Fruit fly (Drosophila melanogaster) whole organism, larva: Measurements from ENCODE around the gene fal.
A peak's percentile ranks its signal among the peaks of the same experiment; 100 is the strongest.

Experiments
- noc ChIP-seq: fragments of 200-800 bp; sonication (Bioruptor generic); optimal IDR thresholded peaks from 3 replicates; lab custom pipeline; 2019; ENCODE audit warnings: missing biosample characterization, mild to moderate bottlenecking, missing genetic modification characterization, moderate library complexity

fal gene

DNA sequence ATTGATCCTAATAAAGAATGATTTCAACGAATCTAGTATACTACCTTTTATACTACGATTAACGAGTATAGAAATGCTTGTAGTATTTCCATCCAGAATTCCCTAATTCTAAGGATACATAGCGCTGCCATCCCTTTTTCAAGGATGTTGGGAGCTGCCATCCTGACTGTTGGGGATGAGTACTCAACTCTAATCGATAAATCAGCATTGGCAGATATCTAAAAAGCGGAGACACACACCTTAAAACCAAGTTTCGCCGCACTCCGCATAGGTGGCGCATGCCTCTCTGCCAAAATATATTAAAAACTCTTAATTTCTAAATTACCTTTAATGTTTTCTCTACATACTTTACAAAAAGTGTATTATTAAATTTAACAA, at the start of gene fal:
TSS of gene fal (plus strand) at position 330 of the 378 bp plus-strand sequence.
- TF ChIP-seq noc (tag; lab: Kevin White, UChicago), result no peak

dm6 chr3L:19251643-19252042, 42.7 kb upstream of the fal start:
- no peak for TF ChIP-seq noc (tag; lab: Kevin White, UChicago)

DNA sequence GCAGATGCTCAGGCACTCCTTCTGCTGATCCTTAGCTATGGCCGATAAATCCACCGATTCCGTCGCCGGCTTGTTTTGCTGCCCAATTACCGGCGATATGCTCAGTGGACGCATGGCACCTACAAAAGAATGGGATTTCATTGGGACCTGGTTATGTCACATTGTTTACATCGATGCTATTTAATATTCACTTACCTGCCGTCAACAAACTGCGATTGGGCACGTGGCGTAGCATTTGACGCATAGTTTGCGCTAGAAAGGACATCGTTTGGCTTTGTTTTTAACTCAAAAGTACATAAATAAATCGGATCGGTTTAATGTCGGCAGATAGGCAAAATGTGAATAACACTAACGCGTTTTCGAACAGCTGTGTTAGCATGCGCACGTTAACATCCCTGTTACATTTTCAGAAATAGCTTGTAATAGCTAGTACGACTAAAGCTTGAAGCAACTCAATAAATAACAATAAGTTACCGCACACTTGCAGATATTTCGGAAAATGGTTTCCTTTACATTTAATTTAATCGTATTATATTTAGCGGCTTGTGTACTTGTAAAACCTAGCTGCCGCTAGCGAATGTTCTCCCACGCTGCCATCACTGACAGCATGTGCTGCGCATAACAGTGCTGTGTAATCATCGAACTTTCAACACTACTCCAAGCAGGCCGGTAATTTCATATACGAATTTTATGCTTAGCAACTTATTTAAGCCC, 39.5 kb upstream of the fal start, which contains the start of the genes mRpL21 and rept:
TSS of gene mRpL21 (minus strand) at position 347 of the 714 bp plus-strand sequence.
TSS of gene rept (plus strand) at position 626 of the 714 bp plus-strand sequence.
- TF ChIP-seq noc (tag; lab: Kevin White, UChicago), result peak; percentile 66

DNA sequence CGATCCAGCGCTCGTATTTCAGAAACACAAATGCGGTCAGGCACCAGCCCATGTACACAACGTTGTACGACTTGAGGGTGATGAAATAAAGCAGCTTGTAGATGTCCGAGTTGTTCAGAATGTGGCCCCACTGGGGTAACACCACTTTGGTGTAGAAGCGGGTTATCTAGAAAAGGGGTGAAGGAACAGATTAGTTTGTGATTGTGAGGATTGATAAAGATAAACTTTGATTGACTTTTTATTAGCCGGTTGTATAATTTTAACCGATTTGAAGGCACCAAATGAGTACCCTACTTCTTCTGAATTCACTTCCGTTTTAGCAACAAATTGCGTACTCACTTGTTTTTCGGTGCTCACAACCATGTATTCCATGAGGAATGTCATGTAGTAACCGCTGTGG, 36.2 kb upstream of the fal start:
- TF ChIP-seq noc (tag; lab: Kevin White, UChicago), result no peak

dm6 chr3L:19260278-19260803, 34.0 kb upstream of the fal start, which contains the start of gene nes:
TSS of gene nes (minus strand) at chr3L:19260679.
- peak; percentile 59 for TF ChIP-seq noc (tag; lab: Kevin White, UChicago)

DNA sequence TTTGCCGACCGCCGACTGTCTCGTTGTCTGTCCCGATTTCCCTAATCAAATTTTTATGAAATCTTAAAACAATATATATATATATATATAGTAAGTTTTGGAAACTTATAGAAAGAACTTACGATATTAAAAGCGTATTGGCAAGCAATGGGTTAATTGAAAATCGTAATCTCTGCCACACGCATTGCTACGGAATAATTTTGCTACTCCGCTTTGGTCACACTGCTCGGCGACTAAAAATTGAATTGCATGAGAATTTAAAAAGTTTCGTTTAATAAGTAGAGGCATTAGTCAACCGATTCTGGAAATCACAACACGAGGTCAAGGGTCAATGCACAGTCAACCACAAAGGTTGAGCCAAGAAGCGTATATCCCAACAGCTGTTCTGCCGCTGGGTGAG, 33.2 kb upstream of the fal start, which contains the start of gene Bet1:
TSS of gene Bet1 (plus strand) at position 182 of the 400 bp plus-strand sequence.
- no peak for TF ChIP-seq noc (tag; lab: Kevin White, UChicago)

dm6 chr3L:19261720-19262119, 32.6 kb upstream of the fal start:
- TF ChIP-seq noc (tag; lab: Kevin White, UChicago), result no peak

- no peak for TF ChIP-seq noc (tag; lab: Kevin White, UChicago)
Observed at dm6 chr3L:19263480-19264140, 30.8 kb upstream of the fal start, which contains the start of the genes CG42374 and Mettl5. TSS of gene CG42374 (plus strand) at chr3L:19263766. TSS of gene Mettl5 (plus strand) at chr3L:19263766.

- TF ChIP-seq noc (tag; lab: Kevin White, UChicago), result peak; percentile 63
Observed at dm6 chr3L:19264141-19264487, 30.2 kb upstream of the fal start, which contains the start of gene Max. TSS of gene Max (minus strand) at chr3L:19264184.

DNA sequence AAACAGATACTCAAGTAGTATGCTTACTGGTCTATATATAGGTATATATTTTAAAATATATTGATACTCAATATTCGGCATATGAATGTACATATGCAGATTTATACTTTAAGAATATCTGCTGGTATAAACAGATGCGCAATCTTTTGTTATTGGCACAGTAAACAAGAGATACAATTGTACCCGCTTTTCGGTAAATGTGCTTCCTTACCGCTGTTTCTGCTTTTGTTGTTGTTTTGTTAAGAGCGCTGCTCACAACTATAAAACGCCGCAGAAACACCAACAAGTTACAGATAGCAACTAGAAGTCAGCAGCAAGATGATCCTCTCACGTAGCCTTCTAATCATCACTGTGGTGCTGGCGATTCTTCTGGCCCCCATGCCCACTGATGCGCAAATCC, 28.6 kb upstream of the fal start, which contains the start of gene CG45081:
TSS of gene CG45081 (plus strand) at position 301 of the 400 bp plus-strand sequence.
- no peak for TF ChIP-seq noc (tag; lab: Kevin White, UChicago)

DNA sequence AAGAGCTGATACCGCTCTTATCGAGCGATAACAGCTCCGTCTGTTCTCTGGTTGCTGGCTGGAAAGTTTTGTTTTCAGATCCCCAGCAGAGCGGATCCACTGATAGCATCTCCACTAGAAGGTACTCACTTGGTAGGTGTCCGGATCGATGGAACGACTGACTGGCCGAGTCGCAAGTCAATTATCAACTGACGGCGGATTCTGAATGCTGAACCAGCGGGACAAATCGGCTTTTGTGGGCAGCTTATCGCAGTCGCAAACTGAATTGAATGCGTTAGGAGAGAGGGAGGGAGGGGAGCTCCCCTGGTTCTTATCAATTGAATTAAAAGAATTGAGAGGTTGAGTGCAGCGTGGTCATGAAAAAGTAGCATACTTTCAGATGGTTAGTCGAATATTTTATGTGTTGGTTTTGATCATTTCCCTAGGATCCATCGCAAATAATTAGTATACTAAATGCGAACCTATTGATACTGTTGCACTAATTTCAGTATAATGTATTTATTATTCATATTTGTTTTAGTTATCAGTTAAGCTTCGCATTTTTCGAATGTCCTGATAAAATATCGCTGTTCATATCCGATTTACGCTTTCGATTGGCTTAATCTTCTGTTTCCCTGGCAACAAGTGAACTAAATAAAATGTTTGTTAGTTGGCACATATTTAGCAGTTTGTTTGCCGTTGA, 25.5 kb upstream of the fal start, which contains the start of the genes Aldh7A1 and CG14085:
TSS of gene Aldh7A1 (minus strand) at position 194 of the 682 bp plus-strand sequence.
TSS of gene CG14085 (plus strand) at position 632 of the 682 bp plus-strand sequence.
- peak; percentile 83 for TF ChIP-seq noc (tag; lab: Kevin White, UChicago)

DNA sequence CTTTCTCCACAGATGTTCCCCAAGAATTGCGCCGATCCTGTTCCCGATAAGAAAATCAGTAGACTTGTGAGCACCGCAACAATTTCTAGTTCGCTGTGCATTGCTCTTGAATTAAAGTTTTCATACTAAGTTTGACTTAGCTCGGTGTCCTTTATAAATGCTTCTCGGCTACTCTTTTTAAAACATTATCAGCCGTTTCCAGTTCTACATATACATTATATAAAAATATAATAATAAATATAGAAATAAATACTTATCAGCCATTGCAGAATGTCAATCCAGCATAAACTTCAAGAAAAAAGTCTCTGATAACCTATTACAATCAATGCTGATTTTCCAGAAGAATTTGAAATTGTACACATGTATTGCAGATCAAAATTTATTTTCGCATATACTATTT, 23.8 kb upstream of the fal start, which contains the start of gene CG14088:
TSS of gene CG14088 (minus strand) at position 101 of the 400 bp plus-strand sequence.
- no peak for TF ChIP-seq noc (tag; lab: Kevin White, UChicago)

DNA sequence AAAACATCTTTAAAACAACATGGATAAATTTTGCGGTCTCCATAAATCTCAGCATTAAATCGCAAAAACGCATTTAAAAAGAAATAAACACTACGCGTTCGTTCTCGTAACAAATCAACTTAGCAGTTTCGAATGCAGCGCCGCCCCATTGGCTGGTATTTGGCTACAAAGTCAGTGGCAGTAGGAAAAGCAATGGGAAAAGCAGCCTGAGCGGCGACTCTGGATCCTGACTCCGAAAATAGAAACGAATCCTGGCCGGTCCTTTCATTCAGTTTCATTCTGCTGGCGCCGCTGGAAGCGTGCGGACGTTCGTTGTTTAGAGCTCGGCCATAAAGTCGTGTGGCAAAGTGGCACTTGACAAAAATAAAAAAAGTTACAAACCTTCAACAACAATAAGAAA, 18.9 kb upstream of the fal start, which contains the start of gene CG14086:
TSS of gene CG14086 (plus strand) at position 301 of the 400 bp plus-strand sequence.
- TF ChIP-seq noc (tag; lab: Kevin White, UChicago), result no peak

DNA sequence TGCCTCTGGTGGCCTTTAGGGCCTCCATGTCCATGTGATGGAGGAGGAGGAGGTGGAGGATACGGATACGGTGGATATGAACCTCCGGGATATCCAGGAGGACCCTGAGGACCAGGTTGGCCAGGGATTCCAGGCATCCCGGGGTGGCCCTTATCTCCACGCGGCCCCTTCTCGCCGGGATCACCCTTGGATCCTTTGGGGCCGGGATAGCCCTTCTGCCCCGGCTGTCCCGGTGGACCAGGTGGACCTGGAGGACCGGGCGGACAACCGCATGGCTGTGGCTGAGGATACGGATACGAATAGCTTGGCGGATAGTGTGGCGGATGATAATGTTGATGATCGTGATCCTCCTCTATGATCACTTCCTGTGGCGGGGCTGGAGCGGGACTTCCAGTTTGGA, 14.1 kb upstream of the fal start:
- no peak for TF ChIP-seq noc (tag; lab: Kevin White, UChicago)

dm6 chr3L:19280700-19281099, 13.7 kb upstream of the fal start, which contains the start of gene CG14089:
TSS of gene CG14089 (minus strand) at chr3L:19280800.
- no peak for TF ChIP-seq noc (tag; lab: Kevin White, UChicago)
